Fruit fly (Drosophila melanogaster) S2 (cell line): ENCODE results near the gene CG7991.

Experiments used
- CG8478 ChIP-seq: fragments of >200 bp; optimal IDR thresholded peaks from 2 replicates; lab custom pipeline; 2018
- CTCF ChIP-seq, 2 experiments: fragments of >200 bp; optimal IDR thresholded peaks; 2 replicates each; lab custom pipeline; 2018

dm6 chr3L:1683091-1683490 lies 8.6 kb downstream of the CG7991 start:
- TF ChIP-seq CG8478 (lab: Kevin White, UChicago) (no peak), CTCF (optimal IDR thresholded peaks at IDR 0.05; lab: Kevin White, UChicago) (no peak)
